Worm (Caenorhabditis elegans) whole organism, L4 larva: ENCODE data around the gene ddo-2.

Experiments
- F26F4.8 ChIP-seq: fragments of 200-800 bp; sonication (Bioruptor generic); conservative IDR thresholded peaks from 2 replicates; pipeline ENCODE4 v1.3.6; 2022; ENCODE audit warnings: missing genetic modification characterization, missing compliant biosample characterization
- F44E2.7 ChIP-seq: fragments of 200-800 bp; sonication (Bioruptor generic); IDR thresholded peaks from 2 replicates; pipeline ENCODE4 v2.1.2; 2022; ENCODE audit warnings: missing genetic modification characterization, missing compliant biosample characterization
- F49E8.2 ChIP-seq: sonication (generic microtip); optimal IDR thresholded peaks from 2 replicates; lab custom pipeline; 2016; ENCODE audit warnings: missing compliant biosample characterization, mild to moderate bottlenecking, missing genetic modification characterization, borderline replicate concordance
- T26A8.4 ChIP-seq: fragments of 200-800 bp; sonication (Bioruptor generic); IDR thresholded peaks from 2 replicates; pipeline ENCODE4 v1.3.6; 2022; ENCODE audit warnings: missing genetic modification characterization, missing compliant biosample characterization
- Y105C5A.15 ChIP-seq: fragments of 200-800 bp; sonication (Bioruptor generic); IDR thresholded peaks from 2 replicates; pipeline ENCODE4 v1.3.6; 2022; ENCODE audit warnings: missing genetic modification characterization, missing compliant biosample characterization
- Y48G9A.11 ChIP-seq: fragments of 200-800 bp; sonication (Bioruptor generic); IDR thresholded peaks from 2 replicates; pipeline ENCODE4 v1.3.6; 2022; ENCODE audit warnings: missing genetic modification reagents, missing genetic modification characterization, missing compliant biosample characterization
- Y5F2A.4 ChIP-seq: fragments of 200-800 bp; sonication (Bioruptor generic); optimal IDR thresholded peaks from 2 replicates; lab custom pipeline; 2018; ENCODE audit warnings: mild to moderate bottlenecking, missing genetic modification characterization, missing compliant biosample characterization
- aha-1 ChIP-seq: fragments of 150-350 bp; peaks from one replicate; lab custom pipeline; 2014; ENCODE audit warnings: missing biosample characterization, missing genetic modification characterization
- arid-1 ChIP-seq: fragments of 200-800 bp; sonication (Bioruptor generic); conservative IDR thresholded peaks from 2 replicates; pipeline ENCODE4 v1.3.6; 2022; ENCODE audit warnings: missing genetic modification reagents, missing genetic modification characterization, missing compliant biosample characterization
- ceh-20 ChIP-seq: fragments of 200-800 bp; sonication (Bioruptor generic); IDR thresholded peaks from 2 replicates; pipeline ENCODE4 v1.3.6; 2022; ENCODE audit warnings: missing genetic modification reagents, missing genetic modification characterization, missing compliant biosample characterization
- ceh-32 ChIP-seq: sonication (generic microtip); optimal IDR thresholded peaks from 2 replicates; lab custom pipeline; 2016; ENCODE audit warnings: mild to moderate bottlenecking, missing genetic modification characterization, missing compliant biosample characterization; ENCODE audit not compliant: poor library complexity
- ceh-44 ChIP-seq: fragments of 200-800 bp; sonication (Bioruptor generic); IDR thresholded peaks from 2 replicates; pipeline ENCODE4 v1.3.6; 2022; ENCODE audit warnings: missing genetic modification reagents, missing genetic modification characterization, missing compliant biosample characterization
- ceh-62 ChIP-seq: sonication (generic microtip); optimal IDR thresholded peaks from 2 replicates; lab custom pipeline; 2017; ENCODE audit warnings: missing biosample characterization, missing genetic modification characterization
- cey-2 ChIP-seq: sonication (generic microtip); optimal IDR thresholded peaks from 3 replicates; lab custom pipeline; 2017; ENCODE audit warnings: missing genetic modification characterization, mild to moderate bottlenecking, missing compliant biosample characterization, antibody characterized with exemption, borderline replicate concordance; ENCODE audit not compliant: insufficient read depth
- ctbp-1 ChIP-seq: fragments of 200-800 bp; sonication (Bioruptor generic); IDR thresholded peaks from 2 replicates; pipeline ENCODE4 v1.3.6; 2022; ENCODE audit warnings: missing genetic modification reagents, missing genetic modification characterization, missing compliant biosample characterization
- daf-19 ChIP-seq: fragments of 200-800 bp; sonication (Bioruptor generic); conservative IDR thresholded peaks from 2 replicates; pipeline ENCODE4 v1.3.6; 2022; ENCODE audit warnings: missing genetic modification characterization, missing compliant biosample characterization
- daf-8 ChIP-seq: fragments of 200-800 bp; sonication (Bioruptor generic); IDR thresholded peaks from 2 replicates; pipeline ENCODE4 v1.3.6; 2022; ENCODE audit warnings: missing genetic modification characterization, missing compliant biosample characterization
- dmd-9 ChIP-seq: fragments of 200-800 bp; sonication (Bioruptor generic); IDR thresholded peaks from 2 replicates; pipeline ENCODE4 v1.3.6; 2022; ENCODE audit warnings: missing genetic modification reagents, missing genetic modification characterization, missing compliant biosample characterization
- duxl-1 ChIP-seq: sonication (generic microtip); optimal IDR thresholded peaks from 2 replicates; lab custom pipeline; 2016; ENCODE audit warnings: mild to moderate bottlenecking, missing genetic modification characterization, moderate library complexity, missing compliant biosample characterization; ENCODE audit not compliant: poor library complexity
- egl-27 ChIP-seq: sonication (generic microtip); optimal IDR thresholded peaks from 3 replicates; lab custom pipeline; 2017; ENCODE audit warnings: missing biosample characterization, missing genetic modification reagents, missing genetic modification characterization
- fkh-10 ChIP-seq: fragments of 150-350 bp; optimal IDR thresholded peaks from 2 replicates; lab custom pipeline; 2014; ENCODE audit warnings: missing biosample characterization, missing genetic modification reagents, missing genetic modification characterization
- hif-1 ChIP-seq, 2 experiments: sonication (generic microtip); optimal IDR thresholded peaks; 2 replicates each; lab custom pipeline; 2016 to 2017; ENCODE audit warnings: missing compliant biosample characterization in 2 of 2, missing genetic modification characterization in 2 of 2, missing genetic modification reagents in 2 of 2, missing genotype in 2 of 2, mild to moderate bottlenecking in 1 of 2
- hmg-1.1 ChIP-seq: fragments of 200-800 bp; sonication (Bioruptor generic); IDR thresholded peaks from 2 replicates; pipeline ENCODE4 v1.3.6; 2022; ENCODE audit warnings: missing genetic modification reagents, missing genetic modification characterization, missing compliant biosample characterization
- lin-1 ChIP-seq: fragments of 200-800 bp; sonication (Bioruptor generic); IDR thresholded peaks from 2 replicates; pipeline ENCODE4 v1.3.6; 2022; ENCODE audit warnings: missing genetic modification reagents, missing genetic modification characterization, missing compliant biosample characterization
- lin-13 ChIP-seq: fragments of 150-350 bp; optimal IDR thresholded peaks from 2 replicates; lab custom pipeline; 2014; ENCODE audit warnings: missing biosample characterization, missing genetic modification reagents, missing genetic modification characterization
- lin-29 ChIP-seq: fragments of 200-800 bp; sonication (Bioruptor generic); IDR thresholded peaks from 2 replicates; pipeline ENCODE4 v1.3.6; 2022; ENCODE audit warnings: missing genetic modification reagents, missing genetic modification characterization, missing compliant biosample characterization
- lin-39 ChIP-seq: fragments of 150-350 bp; optimal IDR thresholded peaks from 2 replicates; lab custom pipeline; 2014; ENCODE audit warnings: missing biosample characterization, missing genetic modification reagents, missing genetic modification characterization
- lir-3 ChIP-seq: sonication (generic microtip); optimal IDR thresholded peaks from 2 replicates; lab custom pipeline; 2016; ENCODE audit warnings: mild to moderate bottlenecking, missing genetic modification characterization, missing compliant biosample characterization
- madf-5 ChIP-seq, 2 experiments: fragments of 200-800 bp; sonication (Bioruptor generic); IDR thresholded peaks; 2 replicates each; pipeline ENCODE4 v1.3.6; 2022; ENCODE audit warnings: missing compliant biosample characterization in 2 of 2, missing genetic modification characterization in 2 of 2
- nhr-11 ChIP-seq: fragments of 150-350 bp; optimal IDR thresholded peaks from 2 replicates; lab custom pipeline; 2014; ENCODE audit warnings: missing biosample characterization, missing genetic modification characterization
- nhr-111 ChIP-seq: fragments of 200-800 bp; sonication (Bioruptor generic); optimal IDR thresholded peaks from 2 replicates; lab custom pipeline; 2018; ENCODE audit warnings: mild to moderate bottlenecking, missing genetic modification characterization, missing compliant biosample characterization
- nhr-42 ChIP-seq: fragments of 200-800 bp; sonication (Bioruptor generic); IDR thresholded peaks from 2 replicates; pipeline ENCODE4 v1.3.6; 2022; ENCODE audit warnings: missing genetic modification characterization, missing compliant biosample characterization
- nhr-48 ChIP-seq: sonication (generic microtip); optimal IDR thresholded peaks from 2 replicates; lab custom pipeline; 2016; ENCODE audit warnings: mild to moderate bottlenecking, missing genetic modification characterization, missing compliant biosample characterization
- nhr-76 ChIP-seq: fragments of 150-350 bp; optimal IDR thresholded peaks from 2 replicates; lab custom pipeline; 2014; ENCODE audit warnings: missing biosample characterization, missing genetic modification characterization
- nhr-77 ChIP-seq: fragments of 150-350 bp; optimal IDR thresholded peaks from 2 replicates; lab custom pipeline; 2014; ENCODE audit warnings: missing biosample characterization, missing genetic modification characterization
- pha-4 ChIP-seq, 2 experiments: fragments of 150-350 bp in 1 of 2; fragments of 200-800 bp in 1 of 2; sonication (Bioruptor generic) in 1 of 2; IDR thresholded peaks in 1 of 2; optimal IDR thresholded peaks in 1 of 2; 2 replicates each; pipeline versions ENCODE4 v1.3.6 to Lab custom; 2014 to 2022; ENCODE audit warnings: missing genetic modification characterization in 2 of 2, missing genetic modification reagents in 2 of 2, missing biosample characterization in 1 of 2, missing compliant biosample characterization in 1 of 2
- rbr-2 ChIP-seq: sonication (generic microtip); optimal IDR thresholded peaks from 2 replicates; lab custom pipeline; 2016; ENCODE audit warnings: missing genotype, missing genetic modification characterization, missing compliant biosample characterization
- tag-97 ChIP-seq: fragments of 200-800 bp; sonication (Bioruptor generic); IDR thresholded peaks from 2 replicates; pipeline ENCODE4 v1.3.6; 2022; ENCODE audit warnings: missing genetic modification characterization, missing compliant biosample characterization
- unc-130 ChIP-seq: sonication (generic microtip); optimal IDR thresholded peaks from 2 replicates; lab custom pipeline; 2016; ENCODE audit warnings: missing genetic modification reagents, missing genetic modification characterization, missing compliant biosample characterization
- unc-39 ChIP-seq: sonication (generic microtip); optimal IDR thresholded peaks from 2 replicates; lab custom pipeline; 2017; ENCODE audit warnings: missing biosample characterization, missing genetic modification characterization
- unc-62 ChIP-seq, 3 experiments: fragments of 150-350 bp in 1 of 3; sonication (generic microtip); optimal IDR thresholded peaks in 2 of 3; peaks in 1 of 3; 1 replicate in 1 of 3; 2 replicates in 2 of 3; lab custom pipeline; 2014 to 2017; ENCODE audit warnings: missing biosample characterization in 3 of 3, missing genetic modification characterization in 3 of 3, missing genetic modification reagents in 3 of 3, missing genotype in 1 of 3
- zip-2 ChIP-seq: fragments of 150-350 bp; optimal IDR thresholded peaks from 2 replicates; lab custom pipeline; 2014; ENCODE audit warnings: missing biosample characterization, missing genetic modification characterization
- ztf-11 ChIP-seq: fragments of 150-350 bp; optimal IDR thresholded peaks from 2 replicates; lab custom pipeline; 2014; ENCODE audit warnings: missing biosample characterization, missing genetic modification characterization
- ztf-7 ChIP-seq: fragments of 150-350 bp; optimal IDR thresholded peaks from 2 replicates; lab custom pipeline; 2014; ENCODE audit warnings: missing biosample characterization, missing genetic modification characterization

Gene ddo-2

DNA sequence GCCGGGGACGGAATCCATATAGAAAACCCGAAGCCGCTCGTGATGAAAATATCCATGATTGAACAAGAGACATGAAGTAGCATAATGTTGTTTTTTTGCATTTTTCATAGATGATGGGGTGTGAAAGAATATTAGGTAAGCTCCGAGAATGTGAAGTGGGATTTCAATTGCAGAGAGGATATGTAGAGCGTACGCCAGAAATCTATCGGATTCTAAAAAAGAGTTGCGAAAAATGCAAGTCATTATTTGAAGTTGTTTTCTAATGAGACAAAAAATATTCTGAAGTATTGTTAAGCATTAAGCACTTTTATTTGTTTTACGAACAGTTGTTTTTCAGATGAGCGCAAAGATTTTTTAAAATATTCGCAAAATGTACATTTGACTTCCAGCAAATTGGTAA lies 11.2 kb downstream of the ddo-2 start, which contains the start of gene F18E3.10:
F18E3.10 (minus strand) TSS at position 101 of the 400 bp plus-strand sequence.
- no peak for TF ChIP-seq unc-39 (tag; lab: Kevin White, UChicago)
- TF ChIP-seq unc-62 (GFP tag; optimal IDR thresholded peaks at IDR 0.05 in 1 of 2; lab: Kevin White, UChicago): peak in 1 of 2 experiments; percentile 74
- no peak for TF ChIP-seq unc-62 (tag; optimal IDR thresholded peaks at IDR 0.05; lab: Kevin White, UChicago)
- no peak for TF ChIP-seq ctbp-1 (GFP tag; lab: Robert Waterston, UW)
- no peak for TF ChIP-seq zip-2
- TF ChIP-seq hif-1 (tag; optimal IDR thresholded peaks at IDR 0.05; lab: Kevin White, UChicago): no peak

DNA sequence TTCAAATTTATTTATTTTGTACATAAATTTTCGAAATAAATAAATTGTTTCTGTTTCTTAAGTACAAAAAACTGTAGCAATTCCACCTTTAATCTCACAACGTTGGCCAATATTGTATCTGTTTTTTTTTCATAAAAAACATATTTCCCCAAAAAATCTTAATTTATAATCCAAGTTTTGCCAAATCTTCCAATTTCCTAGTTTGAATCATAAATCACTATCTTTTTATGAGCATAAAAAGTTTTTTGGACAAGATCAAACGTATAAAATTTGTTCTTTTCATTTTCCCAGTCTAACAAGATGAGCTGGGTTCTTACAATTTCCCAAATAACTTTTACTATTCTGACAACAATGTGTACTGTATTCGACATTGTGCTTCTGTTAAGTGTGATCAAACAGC lies 15.3 kb downstream of the ddo-2 start, which contains the start of gene srxa-4:
srxa-4 (plus strand) TSS at position 301 of the 400 bp plus-strand sequence.
- no peak for TF ChIP-seq madf-5 (GFP tag; IDR thresholded peaks at IDR 0.05; lab: Robert Waterston, UW)
- TF ChIP-seq ztf-7 (tag; lab: Kevin White, UChicago): no peak
- no peak for TF ChIP-seq lin-1 (GFP tag; lab: Robert Waterston, UW)
- TF ChIP-seq pha-4 (GFP tag; IDR thresholded peaks at IDR 0.05; lab: Robert Waterston, UW): no peak
- TF ChIP-seq pha-4 (tag; optimal IDR thresholded peaks at IDR 0.05; lab: Kevin White, UChicago): no peak
- TF ChIP-seq F26F4.8: no peak
- no peak for TF ChIP-seq fkh-10
- no peak for TF ChIP-seq duxl-1 (tag; lab: Kevin White, UChicago)
- no peak for TF ChIP-seq Y5F2A.4 (GFP tag; lab: Kevin White, UChicago)
- no peak for TF ChIP-seq egl-27 (tag; lab: Kevin White, UChicago)
- no peak for TF ChIP-seq Y48G9A.11 (GFP tag; lab: Robert Waterston, UW)
- no peak for TF ChIP-seq cey-2 (tag; lab: Kevin White, UChicago)
- TF ChIP-seq lir-3 (tag; lab: Kevin White, UChicago): no peak
- no peak for TF ChIP-seq ceh-32
- no peak for TF ChIP-seq dmd-9 (GFP tag; lab: Robert Waterston, UW)
- no peak for TF ChIP-seq daf-19 (GFP tag; lab: Robert Waterston, UW)
- no peak for TF ChIP-seq F49E8.2 (tag; lab: Kevin White, UChicago)
- no peak for TF ChIP-seq aha-1
- no peak for TF ChIP-seq ceh-62
- TF ChIP-seq lin-13 (GFP tag; lab: Kevin White, UChicago): no peak
- no peak for TF ChIP-seq nhr-111

- TF ChIP-seq daf-8 (GFP tag; lab: Robert Waterston, UW) (no peak), rbr-2 (tag; lab: Kevin White, UChicago) (no peak), Y5F2A.4 (GFP tag; lab: Kevin White, UChicago) (no peak), ceh-44 (GFP tag; lab: Robert Waterston, UW) (no peak), nhr-76 (tag; lab: Kevin White, UChicago) (no peak), lin-29 (no peak), F26F4.8 (no peak), nhr-48 (tag; lab: Kevin White, UChicago) (no peak), aha-1 (peak; percentile 97), ceh-20 (GFP tag; lab: Robert Waterston, UW) (no peak), ztf-11 (tag; lab: Kevin White, UChicago) (no peak), pha-4 (GFP tag; IDR thresholded peaks at IDR 0.05; lab: Robert Waterston, UW) (no peak), pha-4 (tag; optimal IDR thresholded peaks at IDR 0.05; lab: Kevin White, UChicago) (no peak), duxl-1 (tag; lab: Kevin White, UChicago) (peak; percentile 17), tag-97 (GFP tag; lab: Robert Waterston, UW) (no peak), hif-1 (tag; optimal IDR thresholded peaks at IDR 0.05; lab: Kevin White, UChicago) (peak in 1 of 2 experiments; percentile 70), F44E2.7 (GFP tag; lab: Robert Waterston, UW) (no peak), lin-39 (no peak), nhr-11 (tag; lab: Kevin White, UChicago) (no peak), Y48G9A.11 (GFP tag; lab: Robert Waterston, UW) (no peak), lin-13 (GFP tag; lab: Kevin White, UChicago) (no peak), T26A8.4 (GFP tag; lab: Robert Waterston, UW) (no peak), nhr-111 (no peak), unc-62 (GFP tag; optimal IDR thresholded peaks at IDR 0.05 in 1 of 2; lab: Kevin White, UChicago) (peak in 1 of 2 experiments; percentile 90), unc-62 (tag; optimal IDR thresholded peaks at IDR 0.05; lab: Kevin White, UChicago) (no peak), Y105C5A.15 (GFP tag; lab: Robert Waterston, UW) (no peak), nhr-77 (no peak), hmg-1.1 (GFP tag; lab: Robert Waterston, UW) (no peak), nhr-42 (GFP tag; lab: Robert Waterston, UW) (no peak), fkh-10 (no peak), madf-5 (GFP tag; IDR thresholded peaks at IDR 0.05; lab: Robert Waterston, UW) (no peak), arid-1 (GFP tag; lab: Robert Waterston, UW) (no peak), unc-130 (GFP tag; lab: Kevin White, UChicago) (no peak)
- TF ChIP-seq, all 104 proteins: peak for 4
These were observed 18.3 kb downstream of the ddo-2 start, which contains the start of gene srw-67 for ce11 chrV:7417018-7417716. TSS of gene srw-67 (plus strand) at chrV:7417660.
